Worm (Caenorhabditis elegans): Measurements from ENCODE around the gene Y102A11A.9.

DNA sequence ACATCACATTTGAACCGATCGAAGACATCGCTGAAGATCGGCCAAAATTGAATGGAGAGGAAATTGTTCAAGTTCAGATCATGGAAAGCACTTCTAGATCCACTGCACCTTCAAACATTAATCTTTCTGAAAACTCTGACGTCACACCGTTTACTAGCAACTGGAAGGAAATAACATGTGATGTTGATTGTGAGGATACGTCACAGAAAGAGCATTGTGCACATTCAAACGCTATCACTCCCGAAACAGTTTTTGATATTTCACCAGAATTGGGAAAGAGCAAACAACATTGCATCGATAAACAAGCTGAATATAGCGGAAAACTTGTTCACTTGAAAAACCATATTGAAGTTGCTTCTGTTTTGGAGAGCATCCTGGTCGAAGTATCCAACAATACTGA, 8.6 kb downstream of the Y102A11A.9 start:
- no peak for TF ChIP-seq B0261.1 (tag; optimal IDR thresholded peaks at IDR 0.05)
- no peak for TF ChIP-seq B0019.2 (GFP tag; conservative IDR thresholded peaks at IDR 0.05)
- no peak for TF ChIP-seq unc-62 (GFP tag; optimal IDR thresholded peaks at IDR 0.05)
- no peak for TF ChIP-seq pbrm-1 (GFP tag; IDR thresholded peaks at IDR 0.05)
- TF ChIP-seq ekl-4 (GFP tag; IDR thresholded peaks at IDR 0.05) = no peak
- TF ChIP-seq efl-1 (GFP tag; optimal IDR thresholded peaks at IDR 0.05) = no peak
- TF ChIP-seq snpc-4 (GFP tag; optimal IDR thresholded peaks at IDR 0.05) = no peak
- TF ChIP-seq snpc-4 (tag; optimal IDR thresholded peaks at IDR 0.05) = no peak
- no peak for TF ChIP-seq T07F8.4 (tag; optimal IDR thresholded peaks at IDR 0.05)
- TF ChIP-seq dpl-1 (GFP tag; optimal IDR thresholded peaks at IDR 0.05) = no peak
- TF ChIP-seq Y56A3A.18 (GFP tag; IDR thresholded peaks at IDR 0.05) = no peak
- no peak for TF ChIP-seq hrde-1 (tag; optimal IDR thresholded peaks at IDR 0.05; ENCODE audit: borderline replicate concordance)
- TF ChIP-seq him-1 (tag; optimal IDR thresholded peaks at IDR 0.05) = no peak
- TF ChIP-seq tlf-1 (GFP tag; optimal IDR thresholded peaks at IDR 0.05) = no peak
